Worm (Caenorhabditis elegans) whole organism, L2 larva: Measurements from ENCODE around the gene F35H8.1.
A peak's percentile ranks its signal among the peaks of the same experiment; 100 is the strongest.

Experiments
- F13H6.1 ChIP-seq: sonication (generic microtip); optimal IDR thresholded peaks from 2 replicates; lab custom pipeline; 2016; ENCODE audit warnings: missing genetic modification characterization, missing compliant biosample characterization
- R02D3.7 ChIP-seq: fragments of 150-350 bp; optimal IDR thresholded peaks from 2 replicates; lab custom pipeline; 2014; ENCODE audit warnings: missing biosample characterization, missing genetic modification characterization
- ZK546.5 ChIP-seq: sonication (generic microtip); optimal IDR thresholded peaks from 2 replicates; lab custom pipeline; 2017; ENCODE audit warnings: missing biosample characterization, missing genetic modification characterization
- alr-1 ChIP-seq: fragments of 150-350 bp; optimal IDR thresholded peaks from 2 replicates; lab custom pipeline; 2014; ENCODE audit warnings: missing biosample characterization, missing genetic modification characterization
- aly-2 ChIP-seq: fragments of 150-350 bp; optimal IDR thresholded peaks from 2 replicates; lab custom pipeline; 2014; ENCODE audit warnings: missing biosample characterization, missing genetic modification characterization
- ama-1 ChIP-seq: fragments of 150-350 bp; optimal IDR thresholded peaks from 2 replicates; lab custom pipeline; 2018; ENCODE audit warnings: inconsistent platforms
- blmp-1 ChIP-seq: sonication (generic microtip); optimal IDR thresholded peaks from 2 replicates; lab custom pipeline; 2017; ENCODE audit warnings: missing genetic modification characterization, mild to moderate bottlenecking, missing compliant biosample characterization, antibody characterized with exemption, moderate library complexity; ENCODE audit not compliant: insufficient read depth
- ceh-16 ChIP-seq: fragments of 150-350 bp; optimal IDR thresholded peaks from 2 replicates; lab custom pipeline; 2014; ENCODE audit warnings: missing biosample characterization, missing genetic modification characterization
- crh-2 ChIP-seq: sonication (generic microtip); optimal IDR thresholded peaks from 2 replicates; lab custom pipeline; 2017; ENCODE audit warnings: missing biosample characterization, missing genetic modification characterization
- egl-27 ChIP-seq: sonication (generic microtip); optimal IDR thresholded peaks from 3 replicates; lab custom pipeline; 2017; ENCODE audit warnings: missing biosample characterization, missing genetic modification reagents, missing genetic modification characterization
- elt-1 ChIP-seq: fragments of 150-350 bp; optimal IDR thresholded peaks from 2 replicates; lab custom pipeline; 2014; ENCODE audit warnings: missing biosample characterization, missing genetic modification characterization
- fos-1 ChIP-seq: fragments of 150-350 bp; optimal IDR thresholded peaks from 2 replicates; lab custom pipeline; 2014; ENCODE audit warnings: missing biosample characterization, missing genetic modification characterization
- gmeb-1 ChIP-seq: fragments of 150-350 bp; optimal IDR thresholded peaks from 2 replicates; lab custom pipeline; 2014; ENCODE audit warnings: missing biosample characterization, missing genetic modification characterization
- lin-11 ChIP-seq: fragments of 150-350 bp; sonication (generic microtip); optimal IDR thresholded peaks from 2 replicates; lab custom pipeline; 2014; ENCODE audit warnings: missing biosample characterization, missing genetic modification characterization, inconsistent platforms, mixed read lengths
- lin-13 ChIP-seq: fragments of 150-350 bp; optimal IDR thresholded peaks from 2 replicates; lab custom pipeline; 2014; ENCODE audit warnings: missing biosample characterization, missing genetic modification reagents, missing genetic modification characterization
- lin-39 ChIP-seq: fragments of 150-350 bp; optimal IDR thresholded peaks from 2 replicates; lab custom pipeline; 2014; ENCODE audit warnings: missing biosample characterization, missing genetic modification reagents, missing genetic modification characterization
- lsy-2 ChIP-seq, 2 experiments: fragments of 150-350 bp in 1 of 2; sonication (generic microtip) in 1 of 2; optimal IDR thresholded peaks; 2 replicates each; lab custom pipeline; 2014 to 2017; ENCODE audit warnings: missing biosample characterization in 2 of 2, missing genetic modification characterization in 2 of 2
- mab-5 ChIP-seq: fragments of 150-350 bp; optimal IDR thresholded peaks from 2 replicates; lab custom pipeline; 2014; ENCODE audit warnings: missing biosample characterization, missing genetic modification characterization
- nhr-10 ChIP-seq: sonication (generic microtip); optimal IDR thresholded peaks from 2 replicates; lab custom pipeline; 2017; ENCODE audit warnings: missing biosample characterization, missing genetic modification characterization
- nhr-12 ChIP-seq: fragments of 150-350 bp; optimal IDR thresholded peaks from 2 replicates; lab custom pipeline; 2014; ENCODE audit warnings: missing biosample characterization, missing genetic modification characterization
- nhr-129 ChIP-seq: fragments of 150-350 bp; optimal IDR thresholded peaks from 2 replicates; lab custom pipeline; 2014; ENCODE audit warnings: missing biosample characterization, missing genetic modification characterization
- nhr-21 ChIP-seq: fragments of 150-350 bp; optimal IDR thresholded peaks from 2 replicates; lab custom pipeline; 2014; ENCODE audit warnings: missing biosample characterization, missing genetic modification characterization
- nhr-25 ChIP-seq: fragments of 150-350 bp; sonication (generic microtip); optimal IDR thresholded peaks from 3 replicates; lab custom pipeline; 2014; ENCODE audit warnings: missing biosample characterization, missing genetic modification characterization
- peb-1 ChIP-seq: fragments of 150-350 bp; optimal IDR thresholded peaks from 2 replicates; lab custom pipeline; 2014; ENCODE audit warnings: missing biosample characterization, missing genetic modification characterization
- sem-4 ChIP-seq: fragments of 150-350 bp; optimal IDR thresholded peaks from 2 replicates; lab custom pipeline; 2014; ENCODE audit warnings: missing biosample characterization, missing genetic modification reagents, missing genetic modification characterization
- sma-3 ChIP-seq: sonication (generic microtip); optimal IDR thresholded peaks from 2 replicates; lab custom pipeline; 2016; ENCODE audit warnings: missing genetic modification reagents, missing genetic modification characterization, missing compliant biosample characterization
- sma-9 ChIP-seq, 2 experiments: fragments of 150-350 bp in 1 of 2; sonication (generic microtip) in 1 of 2; optimal IDR thresholded peaks; 2 replicates each; lab custom pipeline; 2014 to 2016; ENCODE audit warnings: missing genetic modification characterization in 2 of 2, mild to moderate bottlenecking in 1 of 2, missing biosample characterization in 1 of 2, missing compliant biosample characterization in 1 of 2, missing genetic modification reagents in 1 of 2, moderate library complexity in 1 of 2
- snpc-4 ChIP-seq: fragments of 150-350 bp; optimal IDR thresholded peaks from 2 replicates; lab custom pipeline; 2014; ENCODE audit warnings: missing biosample characterization, missing genetic modification characterization
- unc-39 ChIP-seq: fragments of 150-350 bp; optimal IDR thresholded peaks from 2 replicates; lab custom pipeline; 2014; ENCODE audit warnings: missing biosample characterization, missing genetic modification characterization
- unc-55 ChIP-seq: fragments of 150-350 bp; sonication (generic microtip); optimal IDR thresholded peaks from 3 replicates; lab custom pipeline; 2014; ENCODE audit warnings: missing biosample characterization, missing genetic modification reagents, missing genetic modification characterization

Gene F35H8.1

DNA sequence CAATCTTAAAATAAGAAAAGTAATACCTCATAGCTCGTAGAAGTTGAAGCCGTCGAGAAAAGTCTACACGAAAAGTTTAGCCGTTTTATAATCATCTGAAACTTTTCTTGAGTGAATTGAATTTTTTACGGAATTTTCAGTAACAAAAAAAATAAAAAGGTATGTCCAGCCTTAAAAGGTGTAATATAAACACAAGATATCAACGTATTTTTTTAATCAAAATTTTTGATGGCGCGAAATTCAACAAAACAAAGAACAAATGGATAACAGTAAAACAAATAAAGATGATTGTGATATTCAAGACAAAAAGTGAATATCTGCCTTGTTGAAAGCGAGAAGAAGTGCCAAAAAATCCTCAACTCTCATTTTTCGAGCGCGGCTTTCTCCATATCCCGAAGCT is 36.6 kb upstream of the F35H8.1 start, which contains the start of gene eral-1:
Gene eral-1, minus strand, starts transcription at position 101 of the 400 bp plus-strand sequence.
- TF ChIP-seq R02D3.7 (tag; lab: Kevin White, UChicago) (no peak), alr-1 (no peak), lsy-2 (tag; optimal IDR thresholded peaks at IDR 0.05; lab: Kevin White, UChicago) (no peak), nhr-12 (tag; lab: Kevin White, UChicago) (no peak), lin-39 (no peak), nhr-10 (tag; lab: Kevin White, UChicago) (no peak), ama-1 (no peak)

DNA sequence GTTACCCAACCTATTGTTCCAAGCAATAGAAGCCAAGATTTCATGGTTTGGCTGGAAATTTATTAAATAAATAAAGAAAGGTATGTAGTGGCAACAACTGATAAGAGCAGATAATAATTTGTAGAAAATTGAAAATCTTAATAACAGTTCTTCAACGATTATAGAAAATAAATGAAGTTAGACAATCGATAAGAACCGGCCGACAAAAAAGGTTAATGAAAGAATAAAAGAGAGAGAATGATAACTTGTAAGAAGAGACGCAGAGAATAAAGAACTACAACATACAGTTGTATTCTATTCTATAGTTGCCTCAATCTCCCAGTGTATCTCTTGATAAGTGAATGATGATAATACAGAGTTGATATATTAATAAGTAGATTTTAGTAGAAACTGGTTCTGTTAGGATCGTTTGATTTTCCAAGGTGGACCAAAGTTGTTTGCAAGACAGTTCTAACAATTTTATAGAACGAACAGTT is 33.7 kb upstream of the F35H8.1 start, which contains the start of gene ugt-58:
Gene ugt-58, minus strand, starts transcription at position 51 of the 476 bp plus-strand sequence.
- no peak for TF ChIP-seq snpc-4 (tag; lab: Kevin White, UChicago)
- no peak for TF ChIP-seq unc-39 (tag; lab: Kevin White, UChicago)
- peak; percentile 64 for TF ChIP-seq nhr-25 (tag; lab: Kevin White, UChicago)
- TF ChIP-seq blmp-1 (tag; lab: Kevin White, UChicago): peak; percentile 25
- peak; percentile 37 for TF ChIP-seq fos-1 (tag; lab: Kevin White, UChicago)
- no peak for TF ChIP-seq nhr-129 (tag; lab: Kevin White, UChicago)
- TF ChIP-seq nhr-21 (tag; lab: Kevin White, UChicago): peak; percentile 9
- TF ChIP-seq sma-3 (GFP tag; lab: Kevin White, UChicago): peak; percentile 50
- peak; percentile 36 for TF ChIP-seq gmeb-1 (tag; lab: Kevin White, UChicago)
- no peak for TF ChIP-seq elt-1 (tag; lab: Kevin White, UChicago)
- TF ChIP-seq aly-2 (tag; lab: Kevin White, UChicago): no peak
- TF ChIP-seq lin-13: no peak
- peak; percentile 65 for TF ChIP-seq sma-9 (GFP tag; optimal IDR thresholded peaks at IDR 0.05; lab: Kevin White, UChicago)
- no peak for TF ChIP-seq sma-9 (tag; optimal IDR thresholded peaks at IDR 0.05; lab: Kevin White, UChicago)
- TF ChIP-seq, all 48 proteins: peak for 7

DNA sequence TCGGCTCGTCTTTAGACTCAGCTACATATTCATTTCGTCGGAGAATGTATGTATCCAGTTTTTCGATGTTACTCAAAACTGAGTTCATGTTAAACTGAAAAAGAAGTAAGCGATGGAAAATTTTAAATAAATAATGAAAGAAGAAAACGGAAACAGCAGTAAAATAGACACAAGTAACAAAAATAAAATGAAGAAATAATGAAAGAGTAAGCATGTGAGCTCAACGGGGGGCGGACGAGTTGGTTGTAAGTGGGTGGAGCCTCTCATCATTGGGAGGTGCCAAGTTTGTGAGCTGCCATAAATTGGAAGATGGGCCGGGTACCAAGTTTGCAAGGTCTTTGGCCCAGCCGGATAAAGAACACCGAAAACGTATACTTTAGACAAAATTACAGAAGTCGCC is 30.4 kb upstream of the F35H8.1 start, which contains the start of gene wee-1.1:
Gene wee-1.1, minus strand, starts transcription at position 101 of the 400 bp plus-strand sequence.
- TF ChIP-seq unc-39 (tag; lab: Kevin White, UChicago) (no peak), lin-13 (no peak), F13H6.1 (no peak), egl-27 (tag; lab: Kevin White, UChicago) (no peak), peb-1 (no peak), mab-5 (tag; lab: Kevin White, UChicago) (no peak), ZK546.5 (no peak), lin-11 (tag; lab: Kevin White, UChicago) (no peak), sem-4 (tag; lab: Kevin White, UChicago) (no peak), blmp-1 (tag; lab: Kevin White, UChicago) (no peak), ceh-16 (no peak), unc-55 (GFP tag; lab: Kevin White, UChicago) (no peak)

- TF ChIP-seq ZK546.5: no peak
- TF ChIP-seq F13H6.1: peak; percentile 6
Observed at ce11 chrII:9577630-9578029, 24.6 kb upstream of the F35H8.1 start.

- TF ChIP-seq mab-5 (tag; lab: Kevin White, UChicago): peak; percentile 74
- TF ChIP-seq sma-9 (GFP tag; optimal IDR thresholded peaks at IDR 0.05; lab: Kevin White, UChicago): no peak
- TF ChIP-seq sma-9 (tag; optimal IDR thresholded peaks at IDR 0.05; lab: Kevin White, UChicago): no peak
- TF ChIP-seq crh-2 (tag; lab: Kevin White, UChicago): peak; percentile 14
Observed at ce11 chrII:9576707-9577106, 23.6 kb upstream of the F35H8.1 start.

ce11 chrII:9575670-9576069 is 22.6 kb upstream of the F35H8.1 start, which contains the start of gene exc-7:
exc-7 (plus strand) TSS chrII:9575970.
- no peak for TF ChIP-seq lsy-2 (tag; optimal IDR thresholded peaks at IDR 0.05; lab: Kevin White, UChicago)

DNA sequence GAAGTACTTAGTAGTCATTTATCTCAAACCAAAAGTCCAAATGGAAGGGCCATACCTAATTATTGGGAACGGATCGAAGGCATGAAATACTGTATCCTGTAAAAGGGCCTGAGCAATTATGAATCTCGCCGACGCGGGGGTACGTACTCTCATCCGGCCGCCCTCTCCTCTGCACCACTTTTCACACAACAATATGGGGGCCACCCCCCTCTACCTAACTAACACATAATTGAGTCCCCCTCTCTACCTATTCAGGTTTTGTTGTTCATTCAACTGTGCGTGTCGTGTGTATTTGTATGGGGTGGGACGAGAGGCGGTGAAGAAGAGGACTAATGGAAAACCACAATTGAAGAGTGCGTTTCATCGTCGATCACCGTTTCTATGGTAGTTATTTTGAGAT is 21.3 kb upstream of the F35H8.1 start:
- TF ChIP-seq nhr-129 (tag; lab: Kevin White, UChicago) (peak; percentile 8), lin-13 (no peak)
